Worm (Caenorhabditis elegans): ENCODE results near the gene T03F6.10.
A peak's percentile ranks its signal among the peaks of the same experiment; 100 is the strongest.

DNA sequence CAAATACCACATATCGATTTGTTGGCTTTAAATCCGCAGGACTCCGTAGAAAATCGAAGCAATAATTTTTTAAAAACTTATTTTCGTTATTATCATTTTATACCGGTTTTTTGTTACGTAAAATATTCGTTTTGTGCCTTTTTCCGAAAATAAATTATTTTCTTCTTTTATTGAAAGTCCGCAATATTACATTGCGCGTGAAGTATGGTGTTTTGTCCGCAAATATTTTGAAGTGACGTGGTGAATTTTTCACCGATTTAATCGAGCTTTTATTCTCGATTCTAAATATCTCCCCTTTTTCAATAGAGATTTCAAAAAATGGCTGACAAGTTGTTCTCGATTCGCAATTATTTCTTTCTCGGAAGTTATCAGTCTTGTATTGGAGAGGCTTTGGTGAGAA is 47.9 kb upstream of the T03F6.10 start, which contains the start of gene cope-1:
- TF ChIP-seq mab-5 (tag; optimal IDR thresholded peaks at IDR 0.05) (no peak), unc-62 (GFP tag; optimal IDR thresholded peaks at IDR 0.05) (no peak), ztf-11 (tag; optimal IDR thresholded peaks at IDR 0.05) (no peak), unc-39 (tag; optimal IDR thresholded peaks at IDR 0.05) (no peak), nhr-237 (tag; optimal IDR thresholded peaks at IDR 0.05) (no peak), pha-4 (tag; optimal IDR thresholded peaks at IDR 0.05) (no peak), lin-13 (tag; optimal IDR thresholded peaks at IDR 0.05) (no peak), hlh-1 (tag; optimal IDR thresholded peaks at IDR 0.05) (no peak), ces-1 (GFP tag; optimal IDR thresholded peaks at IDR 0.05) (peak; percentile 37), flh-1 (GFP tag; optimal IDR thresholded peaks at IDR 0.05) (no peak), elt-3 (tag; optimal IDR thresholded peaks at IDR 0.05) (no peak), ceh-39 (tag; optimal IDR thresholded peaks at IDR 0.05) (no peak), nhr-76 (tag; optimal IDR thresholded peaks at IDR 0.05) (no peak), unc-120 (tag; optimal IDR thresholded peaks at IDR 0.05; ENCODE audit: poor library complexity, severe bottlenecking) (no peak)
